Fruit fly (Drosophila melanogaster): Measurements from ENCODE around the gene CG11444.

- TF ChIP-seq ttk (optimal IDR thresholded peaks at IDR 0.05) (no peak), Myc (optimal IDR thresholded peaks at IDR 0.05) (no peak), psq (optimal IDR thresholded peaks at IDR 0.05) (no peak), insv (optimal IDR thresholded peaks at IDR 0.05) (no peak), h (optimal IDR thresholded peaks at IDR 0.05) (no peak), Sin3A (optimal IDR thresholded peaks at IDR 0.05) (no peak)
Measured at dm6 chrX:4555833-4556232, 1.6 kb upstream of the CG11444 start.
